Fruit fly (Drosophila melanogaster) whole organism, embryonic: Measurements from ENCODE around the gene Fum1.

ENCODE experiments used
- BtbVII ChIP-seq: fragments of 200-800 bp; sonication (Bioruptor generic); optimal IDR thresholded peaks from 3 replicates; lab custom pipeline; 2017; ENCODE audit warnings: missing biosample characterization, mild to moderate bottlenecking, missing genetic modification characterization
- CG11093 ChIP-seq: fragments of 200-800 bp; sonication (Bioruptor generic); IDR thresholded peaks from 3 replicates; pipeline ENCODE4 v1.3.6; 2022; ENCODE audit warnings: missing biosample characterization, missing genetic modification characterization
- CG11504 ChIP-seq: fragments of 200-800 bp; sonication (Bioruptor generic); optimal IDR thresholded peaks from 3 replicates; lab custom pipeline; 2019; ENCODE audit warnings: missing biosample characterization, mild to moderate bottlenecking, missing genetic modification characterization, moderate library complexity
- CG12155 ChIP-seq: fragments of 200-800 bp; sonication (Bioruptor generic); optimal IDR thresholded peaks from 3 replicates; lab custom pipeline; 2016; ENCODE audit warnings: missing biosample characterization, missing genetic modification characterization
- CG13287 ChIP-seq: fragments of 200-800 bp; sonication (Bioruptor generic); IDR thresholded peaks from 2 replicates; pipeline ENCODE4 v1.3.6; 2022; ENCODE audit warnings: missing biosample characterization, missing genetic modification characterization; ENCODE audit not compliant: partially characterized antibody
- CG13424 ChIP-seq: fragments of 200-800 bp; sonication (Bioruptor generic); optimal IDR thresholded peaks from 2 replicates; lab custom pipeline; 2019; ENCODE audit warnings: missing biosample characterization, mild to moderate bottlenecking, missing genetic modification characterization, moderate library complexity
- CG14014 ChIP-seq: fragments of 200-800 bp; sonication (Bioruptor generic); IDR thresholded peaks from 2 replicates; pipeline ENCODE4 v1.3.6; 2022; ENCODE audit warnings: missing biosample characterization, missing genetic modification characterization
- CG14441 ChIP-seq: fragments of 200-800 bp; sonication (Bioruptor generic); IDR thresholded peaks from 2 replicates; pipeline ENCODE4 v1.3.6; 2022; ENCODE audit warnings: missing biosample characterization, missing genetic modification characterization
- CG17361 ChIP-seq: fragments of 200-800 bp; sonication (Bioruptor generic); IDR thresholded peaks from 3 replicates; pipeline ENCODE4 v1.3.6; 2022; ENCODE audit warnings: missing biosample characterization, missing genetic modification characterization
- CG30403 ChIP-seq: fragments of 200-800 bp; sonication (Bioruptor generic); optimal IDR thresholded peaks from 3 replicates; lab custom pipeline; 2016; ENCODE audit warnings: missing biosample characterization, missing genetic modification characterization
- CG3281 ChIP-seq: fragments of 200-800 bp; sonication (Bioruptor generic); optimal IDR thresholded peaks from 3 replicates; lab custom pipeline; 2017; ENCODE audit warnings: missing biosample characterization, mild to moderate bottlenecking, missing genetic modification characterization
- CG34376 ChIP-seq: fragments of 200-800 bp; sonication (Bioruptor generic); optimal IDR thresholded peaks from 2 replicates; lab custom pipeline; 2018; ENCODE audit warnings: missing biosample characterization, mild to moderate bottlenecking, missing genetic modification characterization
- CG5953 ChIP-seq: fragments of 200-800 bp; sonication (Bioruptor generic); IDR thresholded peaks from 2 replicates; pipeline ENCODE4 v1.3.6; 2022; ENCODE audit warnings: missing biosample characterization, missing genetic modification characterization
- CG6683 ChIP-seq: fragments of 200-800 bp; sonication (Bioruptor generic); optimal IDR thresholded peaks from 2 replicates; lab custom pipeline; 2017; ENCODE audit warnings: missing biosample characterization, mild to moderate bottlenecking, missing genetic modification characterization, missing genetic modification reagents
- CG9932 ChIP-seq: fragments of 200-800 bp; sonication (Bioruptor generic); IDR thresholded peaks from 2 replicates; pipeline ENCODE4 v1.3.6; 2022; ENCODE audit warnings: missing biosample characterization, missing genetic modification characterization
- CTCF ChIP-seq: fragments of 200-800 bp; sonication (Bioruptor generic); optimal IDR thresholded peaks from 2 replicates; lab custom pipeline; 2017; ENCODE audit warnings: missing biosample characterization, mild to moderate bottlenecking, missing genetic modification characterization, moderate library complexity
- Dp ChIP-seq: fragments of 200-800 bp; sonication (Bioruptor generic); optimal IDR thresholded peaks from 2 replicates; lab custom pipeline; 2018; ENCODE audit warnings: missing biosample characterization, mild to moderate bottlenecking, missing genetic modification characterization, moderate library complexity
- E2f2 ChIP-seq: fragments of 200-800 bp; sonication (Bioruptor generic); IDR thresholded peaks from 2 replicates; pipeline ENCODE4 v1.3.6; 2022; ENCODE audit warnings: missing biosample characterization, missing genetic modification characterization
- Fer1 ChIP-seq: fragments of 200-800 bp; sonication (Bioruptor generic); optimal IDR thresholded peaks from 2 replicates; lab custom pipeline; 2017; ENCODE audit warnings: missing biosample characterization, mild to moderate bottlenecking, missing genetic modification characterization
- H2.0 ChIP-seq: fragments of 200-800 bp; sonication (Bioruptor generic); IDR thresholded peaks from 2 replicates; pipeline ENCODE4 v1.3.6; 2022; ENCODE audit warnings: missing biosample characterization, missing genetic modification characterization
- HmgD ChIP-seq: fragments of 200-800 bp; sonication (Bioruptor generic); optimal IDR thresholded peaks from 3 replicates; lab custom pipeline; 2016; ENCODE audit warnings: missing biosample characterization, missing genetic modification characterization
- Hsf ChIP-seq: fragments of 200-800 bp; sonication (Bioruptor generic); optimal IDR thresholded peaks from 3 replicates; lab custom pipeline; 2016; ENCODE audit warnings: missing biosample characterization, missing genetic modification characterization
- Lhr ChIP-seq: fragments of 200-800 bp; sonication (Bioruptor generic); optimal IDR thresholded peaks from 3 replicates; lab custom pipeline; 2017; ENCODE audit warnings: mild to moderate bottlenecking, missing biosample characterization, missing genetic modification reagents, missing genetic modification characterization
- Myb ChIP-seq: fragments of 200-800 bp; sonication (Bioruptor generic); optimal IDR thresholded peaks from 2 replicates; lab custom pipeline; 2016; ENCODE audit warnings: missing biosample characterization, missing genetic modification characterization
- Pdp1 ChIP-seq, 2 experiments: fragments of 200-800 bp; sonication (Bioruptor generic); optimal IDR thresholded peaks; 3 replicates each; lab custom pipeline; 2016; ENCODE audit warnings: missing biosample characterization in 2 of 2, missing genetic modification characterization in 2 of 2, mild to moderate bottlenecking in 1 of 2, moderate library complexity in 1 of 2
- abd-A ChIP-seq: fragments of 200-800 bp; sonication (Bioruptor generic); optimal IDR thresholded peaks from 3 replicates; lab custom pipeline; 2019; ENCODE audit warnings: missing biosample characterization, mild to moderate bottlenecking, missing genetic modification characterization, moderate library complexity
- al ChIP-seq: fragments of 200-800 bp; sonication (Bioruptor generic); IDR thresholded peaks from 2 replicates; pipeline ENCODE4 v1.3.6; 2022; ENCODE audit warnings: missing biosample characterization, missing genetic modification characterization
- bcd ChIP-seq: fragments of 200-800 bp; sonication (Bioruptor generic); optimal IDR thresholded peaks from 2 replicates; lab custom pipeline; 2017; ENCODE audit warnings: missing biosample characterization, mild to moderate bottlenecking, missing genetic modification characterization
- bsh ChIP-seq, 2 experiments: fragments of 200-800 bp; sonication (Bioruptor generic); optimal IDR thresholded peaks; 2 replicates each; lab custom pipeline; 2017 to 2018; ENCODE audit warnings: mild to moderate bottlenecking in 2 of 2, missing biosample characterization in 2 of 2, missing genetic modification characterization in 2 of 2, moderate library complexity in 1 of 2
- cas ChIP-seq: fragments of 200-800 bp; sonication (Bioruptor generic); IDR thresholded peaks from 2 replicates; pipeline ENCODE4 v1.3.6; 2022; ENCODE audit warnings: missing biosample characterization, missing genetic modification characterization
- chinmo ChIP-seq: fragments of 200-800 bp; sonication (Bioruptor generic); IDR thresholded peaks from 4 replicates; pipeline ENCODE4 v1.3.6; 2022; ENCODE audit warnings: missing biosample characterization, missing genetic modification characterization; ENCODE audit not compliant: partially characterized antibody
- dmrt99B ChIP-seq: fragments of 200-800 bp; sonication (Bioruptor generic); optimal IDR thresholded peaks from 2 replicates; lab custom pipeline; 2018; ENCODE audit warnings: missing biosample characterization, mild to moderate bottlenecking, missing genetic modification characterization, moderate library complexity
- fd102C ChIP-seq: fragments of 200-800 bp; sonication (Bioruptor generic); optimal IDR thresholded peaks from 2 replicates; lab custom pipeline; 2018; ENCODE audit warnings: missing biosample characterization, mild to moderate bottlenecking, missing genetic modification characterization, moderate library complexity
- fru ChIP-seq: fragments of >200 bp; optimal IDR thresholded peaks from 2 replicates; lab custom pipeline; 2017
- gfzf ChIP-seq: fragments of 200-800 bp; sonication (Bioruptor generic); optimal IDR thresholded peaks from 2 replicates; lab custom pipeline; 2016; ENCODE audit warnings: missing biosample characterization, mild to moderate bottlenecking, missing genetic modification characterization, moderate library complexity
- gsb-n ChIP-seq: fragments of 200-800 bp; sonication (Bioruptor generic); optimal IDR thresholded peaks from 3 replicates; lab custom pipeline; 2018; ENCODE audit warnings: missing biosample characterization, mild to moderate bottlenecking, missing genetic modification characterization
- nerfin-1 ChIP-seq: fragments of 200-800 bp; sonication (Bioruptor generic); optimal IDR thresholded peaks from 3 replicates; lab custom pipeline; 2019; ENCODE audit warnings: missing biosample characterization, mild to moderate bottlenecking, missing genetic modification characterization, moderate library complexity
- nom ChIP-seq: fragments of 200-800 bp; sonication (Bioruptor generic); optimal IDR thresholded peaks from 2 replicates; lab custom pipeline; 2017; ENCODE audit warnings: missing biosample characterization, missing genetic modification characterization, mild to moderate bottlenecking, moderate library complexity, missing genetic modification reagents
- otp ChIP-seq: fragments of 200-800 bp; sonication (Bioruptor generic); IDR thresholded peaks from 3 replicates; pipeline ENCODE4, ENCODE4 v1.3.6; 2022; ENCODE audit warnings: missing biosample characterization, missing genetic modification characterization
- pb ChIP-seq: fragments of 200-800 bp; sonication (Bioruptor generic); optimal IDR thresholded peaks from 3 replicates; lab custom pipeline; 2016; ENCODE audit warnings: missing biosample characterization, missing genetic modification characterization
- ro ChIP-seq: fragments of 200-800 bp; sonication (Bioruptor generic); IDR thresholded peaks from 2 replicates; pipeline ENCODE4 v1.3.6; 2022; ENCODE audit warnings: missing biosample characterization, missing genetic modification characterization
- sc ChIP-seq, 3 experiments: fragments of >200 bp in 2 of 3; fragments of 200-800 bp in 1 of 3; sonication (Bioruptor generic) in 1 of 3; optimal IDR thresholded peaks; 2 replicates in 2 of 3; 3 replicates in 1 of 3; lab custom pipeline; 2017; ENCODE audit warnings: mild to moderate bottlenecking in 1 of 3, missing biosample characterization in 1 of 3, missing genetic modification characterization in 1 of 3, missing genetic modification reagents in 1 of 3
- sd ChIP-seq: fragments of 200-800 bp; sonication (Bioruptor generic); optimal IDR thresholded peaks from 3 replicates; lab custom pipeline; 2018; ENCODE audit warnings: missing biosample characterization, mild to moderate bottlenecking, missing genetic modification characterization, moderate library complexity
- seq ChIP-seq: fragments of 200-800 bp; sonication (Bioruptor generic); IDR thresholded peaks from 2 replicates; pipeline ENCODE4 v1.3.6; 2022; ENCODE audit warnings: missing biosample characterization, missing genetic modification characterization
- sqz ChIP-seq: fragments of 200-800 bp; sonication (Bioruptor generic); optimal IDR thresholded peaks from 3 replicates; lab custom pipeline; 2018; ENCODE audit warnings: missing biosample characterization, mild to moderate bottlenecking, missing genetic modification characterization
- unpg ChIP-seq: fragments of 200-800 bp; sonication (Bioruptor generic); optimal IDR thresholded peaks from 3 replicates; lab custom pipeline; 2018; ENCODE audit warnings: missing biosample characterization, mild to moderate bottlenecking, missing genetic modification characterization, moderate library complexity
- wek ChIP-seq: fragments of 200-800 bp; sonication (Bioruptor generic); optimal IDR thresholded peaks from 3 replicates; lab custom pipeline; 2018; ENCODE audit warnings: missing biosample characterization, mild to moderate bottlenecking, missing genetic modification characterization, moderate library complexity
- wor ChIP-seq: fragments of 200-800 bp; sonication (Bioruptor generic); IDR thresholded peaks from 2 replicates; pipeline ENCODE4 v1.3.6; 2022; ENCODE audit warnings: missing biosample characterization, missing genetic modification characterization
- zen ChIP-seq: fragments of 200-800 bp; sonication (Bioruptor generic); optimal IDR thresholded peaks from 3 replicates; lab custom pipeline; 2018; ENCODE audit warnings: missing biosample characterization, mild to moderate bottlenecking, missing genetic modification characterization, moderate library complexity

Gene Fum1

DNA sequence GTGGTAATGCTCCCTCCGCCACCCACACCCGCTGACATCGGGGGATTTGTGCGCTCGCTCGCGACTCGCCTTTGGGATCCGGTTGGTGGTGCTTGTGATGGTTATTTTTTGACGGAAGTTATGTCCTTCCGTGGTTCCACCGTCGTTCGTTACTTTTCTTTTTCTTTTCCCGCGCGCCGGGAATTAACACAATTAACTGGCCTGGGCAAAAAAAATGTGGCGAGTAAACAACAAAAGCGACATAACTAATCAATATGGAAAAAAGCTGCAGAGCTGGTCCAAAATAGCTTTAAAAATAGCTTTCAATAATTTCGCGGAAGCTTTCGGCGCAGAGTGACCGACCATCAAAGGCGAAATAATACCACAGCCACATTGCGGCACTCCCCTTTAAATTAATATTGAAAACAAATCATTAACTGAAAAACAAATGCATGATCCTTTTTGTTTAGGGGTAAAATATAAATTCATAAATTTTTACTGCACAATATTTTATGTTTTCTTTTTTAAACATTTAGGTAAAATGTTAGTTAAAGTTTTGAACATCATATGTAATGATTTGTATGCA, 20.1 kb downstream of the Fum1 start, which contains the start of gene CG14440 (continued):
- TF ChIP-seq al (no peak), BtbVII (GFP tag; lab: Kevin White, UChicago) (no peak), otp (GFP tag; lab: Robert Waterston, UW) (0 out of 3 replicates have a peak, but pooled peaks have one; percentile 43), Myb (GFP tag; lab: Kevin White, UChicago) (peak; percentile 15), pb (GFP tag; lab: Kevin White, UChicago) (no peak), CG12155 (GFP tag; lab: Kevin White, UChicago) (peak; percentile 81), CG14014 (GFP tag; lab: Robert Waterston, UW) (peak; percentile 33; the same call in 1 of the 2 replicates), CG14441 (GFP tag; lab: Robert Waterston, UW) (0 out of 2 replicates have a peak, but pooled peaks have one; percentile 19), gfzf (GFP tag; lab: Kevin White, UChicago) (peak; percentile 71), bsh (GFP tag; optimal IDR thresholded peaks at IDR 0.05; lab: Kevin White, UChicago) (peak in 1 of 2 experiments; percentile 7), nom (peak; percentile 33), Pdp1 (GFP tag; optimal IDR thresholded peaks at IDR 0.05; lab: Kevin White, UChicago) (peak in 1 of 2 experiments; percentile 51), E2f2 (GFP tag; lab: Robert Waterston, UW) (peak; percentile 38), ro (no peak), Fer1 (GFP tag; lab: Kevin White, UChicago) (peak; percentile 41), CG13287 (peak; percentile 12; the same call in 1 of the 2 replicates), sc (optimal IDR thresholded peaks at IDR 0.05; lab: Kevin White, UChicago) (no peak), sc (GFP tag; optimal IDR thresholded peaks at IDR 0.05; lab: Kevin White, UChicago) (no peak), dmrt99B (tag; lab: Kevin White, UChicago) (no peak), unpg (no peak), CG17361 (GFP tag; lab: Robert Waterston, UW) (no peak), wor (GFP tag; lab: Robert Waterston, UW) (no peak), Dp (GFP tag; lab: Kevin White, UChicago) (peak; percentile 39), CG11504 (tag; lab: Kevin White, UChicago) (peak; percentile 1), CTCF (GFP tag; lab: Kevin White, UChicago) (peak; percentile 81), seq (GFP tag; lab: Robert Waterston, UW) (peak; percentile 35; the same call in 1 of the 2 replicates), CG34376 (GFP tag; lab: Kevin White, UChicago) (peak; percentile 33), sqz (GFP tag; lab: Kevin White, UChicago) (peak; percentile 67), CG30403 (no peak), chinmo (GFP tag; lab: Robert Waterston, UW) (no peak), CG5953 (GFP tag; lab: Robert Waterston, UW) (no peak), HmgD (no peak), Lhr (GFP tag; lab: Kevin White, UChicago) (peak; percentile 7), wek (GFP tag; lab: Kevin White, UChicago) (peak; percentile 15), H2.0 (GFP tag; lab: Robert Waterston, UW) (no peak)

DNA sequence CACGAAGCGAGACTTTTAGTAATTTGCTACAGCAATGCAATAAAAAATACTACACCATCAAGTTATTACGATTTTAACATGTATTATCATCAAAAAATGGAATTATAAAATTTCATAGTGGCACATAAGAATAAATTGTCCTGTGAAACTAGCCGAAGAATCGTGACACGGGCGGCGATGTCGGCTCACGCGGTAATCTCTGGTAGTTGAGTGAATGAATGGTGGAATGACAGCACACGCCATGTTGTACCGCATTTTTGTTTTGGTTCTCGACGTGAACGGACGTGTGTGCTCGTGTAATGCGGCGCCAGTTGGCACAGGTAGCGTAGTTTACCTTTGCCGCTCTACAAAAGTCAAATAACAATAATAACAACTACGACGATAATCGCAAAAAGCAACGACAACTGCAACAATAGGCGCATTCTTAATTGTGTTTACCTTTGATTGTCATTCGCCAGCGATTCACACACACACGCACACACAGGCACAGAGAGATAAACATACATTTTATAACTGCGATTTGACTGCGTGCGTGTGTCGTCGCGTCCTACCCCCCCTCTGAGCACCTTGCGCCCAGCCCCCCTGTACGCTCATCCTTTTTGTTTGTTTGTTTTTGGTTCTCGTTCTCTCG, 21.1 kb downstream of the Fum1 start, which contains the start of gene CG14441:
Gene CG14441 (plus strand): TSS at position 254 of the 631 bp plus-strand sequence.
- TF ChIP-seq gsb-n (peak; percentile 28), abd-A (tag; lab: Kevin White, UChicago) (peak; percentile 78), fru (no peak), CG9932 (peak; percentile 43), bcd (GFP tag; lab: Kevin White, UChicago) (peak; percentile 30), sd (tag; lab: Kevin White, UChicago) (peak; percentile 73), CG6683 (GFP tag; lab: Kevin White, UChicago) (peak; percentile 54), fd102C (no peak), CG3281 (GFP tag; lab: Kevin White, UChicago) (peak; percentile 78), cas (GFP tag; lab: Robert Waterston, UW) (no peak), Hsf (peak; percentile 26), CG13424 (tag; lab: Kevin White, UChicago) (peak; percentile 43), CG17361 (GFP tag; lab: Robert Waterston, UW) (no peak; the same call in 2 of the 3 replicates), CG30403 (peak; percentile 13), CG11093 (GFP tag; lab: Robert Waterston, UW) (no peak), zen (no peak), nerfin-1 (tag; lab: Kevin White, UChicago) (peak; percentile 66)
